Fruit fly (Drosophila melanogaster) whole organism, embryonic: Measurements from ENCODE around the gene Unc-115a.

Source experiments
- Asciz ChIP-seq: fragments of 200-800 bp; sonication (Bioruptor generic); optimal IDR thresholded peaks from 2 replicates; lab custom pipeline; 2017; ENCODE audit warnings: missing biosample characterization, mild to moderate bottlenecking, missing genetic modification characterization, missing genetic modification reagents
- Atf-2 ChIP-seq: fragments of 200-800 bp; sonication (Bioruptor generic); optimal IDR thresholded peaks from 2 replicates; lab custom pipeline; 2016; ENCODE audit warnings: missing biosample characterization, missing genetic modification characterization
- B-H2 ChIP-seq: fragments of 200-800 bp; sonication (Bioruptor generic); optimal IDR thresholded peaks from 2 replicates; lab custom pipeline; 2018; ENCODE audit warnings: missing biosample characterization, mild to moderate bottlenecking, missing genetic modification characterization
- CG11398 ChIP-seq: fragments of 200-800 bp; sonication (Bioruptor generic); optimal IDR thresholded peaks from 2 replicates; lab custom pipeline; 2016; ENCODE audit warnings: missing biosample characterization, missing genetic modification characterization
- CG11456 ChIP-seq: fragments of 200-800 bp; sonication (Bioruptor generic); IDR thresholded peaks from 3 replicates; pipeline ENCODE4 v1.3.6; 2022; ENCODE audit warnings: missing biosample characterization, missing genetic modification characterization
- CG12391 ChIP-seq: fragments of 200-800 bp; sonication (Bioruptor generic); optimal IDR thresholded peaks from 3 replicates; lab custom pipeline; 2018; ENCODE audit warnings: missing biosample characterization, mild to moderate bottlenecking, missing genetic modification characterization, moderate library complexity
- CG13424 ChIP-seq: fragments of 200-800 bp; sonication (Bioruptor generic); optimal IDR thresholded peaks from 2 replicates; lab custom pipeline; 2019; ENCODE audit warnings: missing biosample characterization, mild to moderate bottlenecking, missing genetic modification characterization, moderate library complexity
- CG13624 ChIP-seq: fragments of 200-800 bp; sonication (Bioruptor generic); optimal IDR thresholded peaks from 2 replicates; lab custom pipeline; 2016; ENCODE audit warnings: missing biosample characterization, missing genetic modification characterization
- CG14014 ChIP-seq: fragments of 200-800 bp; sonication (Bioruptor generic); IDR thresholded peaks from 2 replicates; pipeline ENCODE4 v1.3.6; 2022; ENCODE audit warnings: missing biosample characterization, missing genetic modification characterization
- CG14441 ChIP-seq: fragments of 200-800 bp; sonication (Bioruptor generic); IDR thresholded peaks from 2 replicates; pipeline ENCODE4 v1.3.6; 2022; ENCODE audit warnings: missing biosample characterization, missing genetic modification characterization
- CG18476 ChIP-seq: fragments of 200-800 bp; sonication (Bioruptor generic); optimal IDR thresholded peaks from 2 replicates; lab custom pipeline; 2016; ENCODE audit warnings: missing biosample characterization, mild to moderate bottlenecking, missing genetic modification characterization
- CG18599 ChIP-seq: fragments of 200-800 bp; sonication (Bioruptor generic); optimal IDR thresholded peaks from 3 replicates; lab custom pipeline; 2017; ENCODE audit warnings: missing biosample characterization, missing genetic modification characterization, mild to moderate bottlenecking, moderate library complexity, missing genetic modification reagents
- CG3995 ChIP-seq: fragments of 200-800 bp; sonication (Bioruptor generic); optimal IDR thresholded peaks from 3 replicates; lab custom pipeline; 2016; ENCODE audit warnings: missing biosample characterization, missing genetic modification characterization
- CG4854 ChIP-seq: fragments of 200-800 bp; sonication (Bioruptor generic); optimal IDR thresholded peaks from 2 replicates; lab custom pipeline; 2016; ENCODE audit warnings: missing biosample characterization, missing genetic modification characterization, inconsistent platforms
- CG5245 ChIP-seq: fragments of 200-800 bp; sonication (Bioruptor generic); optimal IDR thresholded peaks from 3 replicates; lab custom pipeline; 2016; ENCODE audit warnings: missing biosample characterization, missing genetic modification characterization
- CG6254 ChIP-seq: fragments of 200-800 bp; sonication (Bioruptor generic); optimal IDR thresholded peaks from 3 replicates; lab custom pipeline; 2017; ENCODE audit warnings: mild to moderate bottlenecking, missing biosample characterization, missing genetic modification reagents, missing genetic modification characterization
- CG6813 ChIP-seq: fragments of 200-800 bp; sonication (Bioruptor generic); optimal IDR thresholded peaks from 2 replicates; lab custom pipeline; 2017; ENCODE audit warnings: missing biosample characterization, missing genetic modification characterization, mild to moderate bottlenecking, moderate library complexity, missing genetic modification reagents
- CG8765 ChIP-seq: fragments of 200-800 bp; sonication (Bioruptor generic); IDR thresholded peaks from 2 replicates; pipeline ENCODE4 v1.3.6; 2022; ENCODE audit warnings: missing biosample characterization, missing genetic modification characterization
- CG9609 ChIP-seq: fragments of 200-800 bp; sonication (Bioruptor generic); optimal IDR thresholded peaks from 3 replicates; lab custom pipeline; 2016; ENCODE audit warnings: missing biosample characterization, missing genetic modification characterization
- CG9932 ChIP-seq: fragments of 200-800 bp; sonication (Bioruptor generic); IDR thresholded peaks from 2 replicates; pipeline ENCODE4 v1.3.6; 2022; ENCODE audit warnings: missing biosample characterization, missing genetic modification characterization
- CkIIα-i1 ChIP-seq: fragments of 200-800 bp; sonication (Bioruptor generic); IDR thresholded peaks from 2 replicates; pipeline ENCODE4 v1.3.6; 2022; ENCODE audit warnings: missing biosample characterization, missing genetic modification characterization
- D19A ChIP-seq: fragments of 200-800 bp; optimal IDR thresholded peaks from 3 replicates; lab custom pipeline; 2019; ENCODE audit warnings: missing biosample characterization, mild to moderate bottlenecking, missing genetic modification characterization, moderate library complexity
- HLH54F ChIP-seq: fragments of 200-800 bp; sonication (Bioruptor generic); optimal IDR thresholded peaks from 3 replicates; lab custom pipeline; 2016; ENCODE audit warnings: missing biosample characterization, missing genetic modification characterization
- Mrtf ChIP-seq: fragments of 200-800 bp; sonication (Bioruptor generic); IDR thresholded peaks from 3 replicates; pipeline ENCODE4 v1.3.6; 2022; ENCODE audit warnings: missing biosample characterization, missing genetic modification characterization
- Opbp ChIP-seq: fragments of 200-800 bp; sonication (Bioruptor generic); IDR thresholded peaks from 3 replicates; pipeline ENCODE4 v1.3.6; 2022; ENCODE audit warnings: missing biosample characterization, missing genetic modification characterization; ENCODE audit not compliant: partially characterized antibody
- Pdp1 ChIP-seq, 2 experiments: fragments of 200-800 bp; sonication (Bioruptor generic); optimal IDR thresholded peaks; 3 replicates each; lab custom pipeline; 2016; ENCODE audit warnings: missing biosample characterization in 2 of 2, missing genetic modification characterization in 2 of 2, mild to moderate bottlenecking in 1 of 2, moderate library complexity in 1 of 2
- bab2 ChIP-seq: fragments of 200-800 bp; sonication (Bioruptor generic); optimal IDR thresholded peaks from 2 replicates; lab custom pipeline; 2016; ENCODE audit warnings: missing biosample characterization, missing genetic modification characterization
- chinmo ChIP-seq: fragments of 200-800 bp; sonication (Bioruptor generic); IDR thresholded peaks from 4 replicates; pipeline ENCODE4 v1.3.6; 2022; ENCODE audit warnings: missing biosample characterization, missing genetic modification characterization; ENCODE audit not compliant: partially characterized antibody
- corto ChIP-seq: fragments of 200-800 bp; sonication (Bioruptor generic); optimal IDR thresholded peaks from 2 replicates; lab custom pipeline; 2016; ENCODE audit warnings: missing biosample characterization, mild to moderate bottlenecking, missing genetic modification characterization, moderate library complexity
- danr ChIP-seq: fragments of 200-800 bp; sonication (Bioruptor generic); IDR thresholded peaks from 2 replicates; pipeline ENCODE4 v1.3.6; 2022; ENCODE audit warnings: missing biosample characterization, missing genetic modification characterization
- fru ChIP-seq: fragments of >200 bp; optimal IDR thresholded peaks from 2 replicates; lab custom pipeline; 2017
- gcm2 ChIP-seq: fragments of 200-800 bp; sonication (Bioruptor generic); optimal IDR thresholded peaks from 2 replicates; lab custom pipeline; 2016; ENCODE audit warnings: missing biosample characterization, missing genetic modification characterization
- hkb ChIP-seq, 2 experiments: fragments of 200-800 bp in 1 of 2; fragments of >200 bp in 1 of 2; sonication (Bioruptor generic) in 1 of 2; IDR thresholded peaks in 1 of 2; optimal IDR thresholded peaks in 1 of 2; 2 replicates each; pipeline versions ENCODE4 v1.3.6 to Lab custom; 2017 to 2022; ENCODE audit warnings: missing biosample characterization in 1 of 2, missing genetic modification characterization in 1 of 2
- insv ChIP-seq, 2 experiments: fragments of 200-800 bp; sonication (Bioruptor generic); optimal IDR thresholded peaks; 3 replicates each; lab custom pipeline; 2016 to 2018; ENCODE audit warnings: missing biosample characterization in 2 of 2, missing genetic modification characterization in 2 of 2
- maf-S ChIP-seq: fragments of 200-800 bp; sonication (Bioruptor generic); optimal IDR thresholded peaks from 2 replicates; lab custom pipeline; 2016; ENCODE audit warnings: missing biosample characterization, missing genetic modification characterization
- peb ChIP-seq: fragments of 200-800 bp; sonication (Bioruptor generic); IDR thresholded peaks from 2 replicates; pipeline ENCODE4 v1.3.6; 2022; ENCODE audit warnings: missing biosample characterization, missing genetic modification characterization
- phol ChIP-seq: fragments of 200-800 bp; sonication (Bioruptor generic); optimal IDR thresholded peaks from 3 replicates; lab custom pipeline; 2018; ENCODE audit warnings: missing biosample characterization, mild to moderate bottlenecking, missing genetic modification characterization, moderate library complexity
- row ChIP-seq: fragments of 200-800 bp; sonication (Bioruptor generic); IDR thresholded peaks from 3 replicates; pipeline ENCODE4 v1.3.6; 2022; ENCODE audit warnings: missing biosample characterization, missing genetic modification characterization
- scrt ChIP-seq: fragments of 200-800 bp; sonication (Bioruptor generic); optimal IDR thresholded peaks from 2 replicates; lab custom pipeline; 2018; ENCODE audit warnings: missing biosample characterization, mild to moderate bottlenecking, missing genetic modification characterization, moderate library complexity
- sens-2 ChIP-seq: fragments of 200-800 bp; sonication (Bioruptor generic); IDR thresholded peaks from 2 replicates; pipeline ENCODE4 v1.3.6; 2022; ENCODE audit warnings: missing biosample characterization, missing genetic modification characterization
- sim ChIP-seq: fragments of 200-800 bp; sonication (Bioruptor generic); IDR thresholded peaks from 2 replicates; pipeline ENCODE4 v1.3.6; 2022; ENCODE audit warnings: missing biosample characterization, missing genetic modification characterization
- stc ChIP-seq: fragments of 200-800 bp; sonication (Bioruptor generic); IDR thresholded peaks from 2 replicates; pipeline ENCODE4 v1.3.6; 2022; ENCODE audit warnings: missing biosample characterization, missing genetic modification characterization
- toy ChIP-seq: fragments of 200-800 bp; sonication (Bioruptor generic); IDR thresholded peaks from 2 replicates; pipeline ENCODE4 v1.3.6; 2022; ENCODE audit warnings: missing biosample characterization, missing genetic modification characterization
- zfh1 ChIP-seq: fragments of 200-800 bp; sonication (Bioruptor generic); IDR thresholded peaks from 3 replicates; pipeline ENCODE4 v1.3.6; 2022; ENCODE audit warnings: missing biosample characterization, missing genetic modification characterization
- zfh2 ChIP-seq: fragments of 200-800 bp; sonication (Bioruptor generic); optimal IDR thresholded peaks from 2 replicates; lab custom pipeline; 2016; ENCODE audit warnings: missing biosample characterization, missing genetic modification characterization

The Unc-115a gene

DNA sequence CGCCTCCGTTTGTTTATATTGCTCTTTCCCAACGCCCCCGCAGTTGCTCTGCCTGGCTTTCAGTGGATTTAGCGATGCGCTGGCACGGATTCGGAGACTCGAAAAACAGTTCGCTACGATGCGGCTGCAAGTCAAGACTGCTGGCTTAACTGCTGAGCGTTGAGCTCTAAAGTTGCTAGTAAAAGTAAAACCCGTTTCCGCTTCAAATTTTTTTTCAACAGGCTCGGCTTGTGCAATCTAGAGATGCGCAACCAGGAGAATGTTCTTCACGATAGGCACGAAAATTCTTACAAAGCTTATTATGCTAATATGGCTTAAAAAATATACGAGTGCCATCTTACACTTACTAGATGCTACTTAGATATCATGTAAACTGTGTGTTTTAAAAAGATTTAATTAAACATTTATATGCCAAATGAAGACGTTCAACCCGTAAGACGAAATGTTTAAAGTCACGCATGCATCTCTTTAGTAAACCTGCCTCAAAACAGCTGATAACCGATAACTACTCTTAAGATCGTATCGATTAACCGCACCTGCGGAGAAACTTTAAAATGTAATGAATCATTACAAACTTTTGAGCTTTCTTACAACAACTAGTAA lies 42.2 kb upstream of the Unc-115a start, which contains the start of gene CG12948 (continued):
- no peak for TF ChIP-seq CG18599 (GFP tag; lab: Kevin White, UChicago)
- TF ChIP-seq CG6813 (GFP tag; lab: Kevin White, UChicago), result no peak
- TF ChIP-seq CG5245 (GFP tag; lab: Kevin White, UChicago), result peak; percentile 25
- no peak for TF ChIP-seq CG18476 (GFP tag; lab: Kevin White, UChicago)
- no peak for TF ChIP-seq gcm2 (GFP tag; lab: Kevin White, UChicago)
- peak; percentile 95 for TF ChIP-seq row (GFP tag; lab: Robert Waterston, UW)
- TF ChIP-seq sens-2 (GFP tag; lab: Robert Waterston, UW), result no peak
- peak; percentile 70 for TF ChIP-seq CG12391 (tag; lab: Kevin White, UChicago)
- peak; percentile 76; the same call in 2 of the 3 replicates for TF ChIP-seq Opbp (GFP tag; lab: Robert Waterston, UW)
- peak; percentile 53 for TF ChIP-seq HLH54F (GFP tag; lab: Kevin White, UChicago)
- TF ChIP-seq peb (GFP tag; lab: Robert Waterston, UW), result no peak
- TF ChIP-seq CG6254 (GFP tag; lab: Kevin White, UChicago), result no peak
- no peak for TF ChIP-seq fru (lab: Kevin White, UChicago)
- TF ChIP-seq danr (GFP tag; lab: Robert Waterston, UW), result no peak
- TF ChIP-seq CG14014 (GFP tag; lab: Robert Waterston, UW), result peak; percentile 53
- TF ChIP-seq maf-S (GFP tag; lab: Kevin White, UChicago), result peak; percentile 56
- 0 out of 2 replicates have a peak, but pooled peaks have one; percentile 10 for TF ChIP-seq CG14441 (GFP tag; lab: Robert Waterston, UW)
- TF ChIP-seq sim (GFP tag; lab: Robert Waterston, UW), result no peak
- TF ChIP-seq phol (tag; lab: Kevin White, UChicago), result peak; percentile 45
- TF ChIP-seq CG9609 (GFP tag; lab: Kevin White, UChicago), result peak; percentile 18
- TF ChIP-seq zfh1 (GFP tag; lab: Robert Waterston, UW), result no peak; the same call in 2 of the 3 replicates
- TF ChIP-seq CG11398, result no peak
- no peak for TF ChIP-seq D19A
- TF ChIP-seq toy (GFP tag; lab: Robert Waterston, UW), result no peak
- no peak for TF ChIP-seq bab2 (GFP tag; lab: Kevin White, UChicago)
- no peak for TF ChIP-seq CkIIα-i1
- TF ChIP-seq CG13624, result peak; percentile 66
- no peak for TF ChIP-seq stc (GFP tag; lab: Robert Waterston, UW)
- TF ChIP-seq CG11456 (GFP tag; lab: Robert Waterston, UW), result 0 out of 3 replicates have a peak, but pooled peaks have one; percentile 12
- TF ChIP-seq chinmo (GFP tag; lab: Robert Waterston, UW), result peak; percentile 90
- peak; percentile 77 for TF ChIP-seq CG9932
- peak; percentile 66 for TF ChIP-seq B-H2 (GFP tag; lab: Kevin White, UChicago)
- peak; percentile 9 for TF ChIP-seq CG4854
- TF ChIP-seq zfh2 (GFP tag; lab: Kevin White, UChicago), result peak; percentile 20
- TF ChIP-seq Asciz (GFP tag; lab: Kevin White, UChicago), result no peak
- peak; percentile 22 for TF ChIP-seq Atf-2
- TF ChIP-seq CG3995 (GFP tag; lab: Kevin White, UChicago), result peak; percentile 52
- no peak for TF ChIP-seq scrt

DNA sequence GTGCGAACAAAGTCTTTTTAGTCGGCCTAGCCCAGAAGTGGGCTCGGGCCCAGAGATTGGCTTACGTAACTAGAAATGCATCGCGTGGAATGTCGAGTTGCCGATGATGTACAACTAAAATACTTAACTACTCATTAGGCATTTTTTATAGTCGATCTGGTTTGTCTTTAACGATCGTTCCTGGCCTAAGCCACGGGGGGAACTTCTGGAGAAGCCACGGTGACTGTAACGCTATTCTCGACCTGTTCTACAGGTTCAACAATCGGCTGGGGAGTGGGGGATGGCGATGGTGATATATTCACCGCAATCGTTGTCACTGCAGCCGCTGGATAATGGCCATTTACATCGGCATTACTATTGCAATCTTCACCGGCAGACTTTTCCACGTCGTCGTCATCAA lies 41.0 kb upstream of the Unc-115a start, which contains the start of gene CG34409:
Gene CG34409 (minus strand): TSS at position 101 of the 400 bp plus-strand sequence.
- TF ChIP-seq CG8765, result no peak
- TF ChIP-seq corto (GFP tag; lab: Kevin White, UChicago), result no peak
- no peak for TF ChIP-seq Mrtf
- no peak for TF ChIP-seq CG13424 (tag; lab: Kevin White, UChicago)
- TF ChIP-seq insv (GFP tag; optimal IDR thresholded peaks at IDR 0.05; lab: Kevin White, UChicago), result no peak
- TF ChIP-seq hkb (optimal IDR thresholded peaks at IDR 0.05; lab: Kevin White, UChicago), result no peak
- TF ChIP-seq hkb (GFP tag; IDR thresholded peaks at IDR 0.05; lab: Robert Waterston, UW), result no peak
- TF ChIP-seq Pdp1 (GFP tag; optimal IDR thresholded peaks at IDR 0.05; lab: Kevin White, UChicago), result peak in 1 of 2 experiments; percentile 40
